Fruit fly (Drosophila melanogaster): ENCODE results near the gene Nbr.

Gene Nbr

DNA sequence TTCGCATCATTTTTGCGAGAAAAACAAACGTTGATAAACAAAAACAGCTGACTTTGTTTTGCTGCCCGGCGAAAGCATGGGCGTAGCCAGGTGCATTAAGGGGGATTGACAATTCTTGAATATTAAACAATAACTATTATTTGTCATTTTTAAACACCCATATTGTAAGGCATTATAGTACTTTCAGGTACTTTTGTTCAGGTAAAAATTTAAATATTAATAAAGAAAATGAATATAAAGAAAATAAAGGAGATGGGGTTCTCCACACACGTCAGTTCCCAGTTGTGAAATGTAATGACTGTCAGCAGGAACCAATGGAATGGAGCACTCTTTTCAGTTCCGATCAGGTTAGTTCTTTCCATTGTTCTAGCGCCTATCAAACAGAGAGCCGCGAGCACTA is 4.3 kb downstream of the Nbr start, which contains the start of the genes Coq3 and Pld3 (continued):
- TF ChIP-seq CG14441 (GFP tag; IDR thresholded peaks at IDR 0.05), result peak; percentile 76
- no peak for TF ChIP-seq bbx (GFP tag; IDR thresholded peaks at IDR 0.05; ENCODE audit: partially characterized antibody)
- peak; percentile 60 for TF ChIP-seq CG7271 (tag; optimal IDR thresholded peaks at IDR 0.05)
- TF ChIP-seq chif (GFP tag; optimal IDR thresholded peaks at IDR 0.05), result peak; percentile 49 to 60
- TF ChIP-seq CG14667 (GFP tag; IDR thresholded peaks at IDR 0.05), result peak; percentile 69
- peak; percentile 92 for TF ChIP-seq lilli (GFP tag; optimal IDR thresholded peaks at IDR 0.05)
- TF ChIP-seq E2f1 (GFP tag; IDR thresholded peaks at IDR 0.05), result peak; percentile 73
- no peak for TF ChIP-seq cas (GFP tag; IDR thresholded peaks at IDR 0.05)
- TF ChIP-seq vvl (GFP tag; IDR thresholded peaks at IDR 0.05), result peak; percentile 94
- no peak for TF ChIP-seq pita (GFP tag; optimal IDR thresholded peaks at IDR 0.05)
- peak; percentile 96 for TF ChIP-seq lbe (GFP tag; optimal IDR thresholded peaks at IDR 0.05)
- peak; percentile 94 for TF ChIP-seq pfk (GFP tag; optimal IDR thresholded peaks at IDR 0.05)
- TF ChIP-seq CG30431 (GFP tag; optimal IDR thresholded peaks at IDR 0.05), result peak; percentile 64
- no peak for TF ChIP-seq chinmo (GFP tag; IDR thresholded peaks at IDR 0.05; ENCODE audit: partially characterized antibody)
- TF ChIP-seq CG11085 (GFP tag; IDR thresholded peaks at IDR 0.05), result peak; percentile 29; the same call in 1 of the 2 replicates
- peak; percentile 93 for TF ChIP-seq Drgx (GFP tag; IDR thresholded peaks at IDR 0.05)
- peak; percentile 47 for TF ChIP-seq CG31388 (GFP tag; optimal IDR thresholded peaks at IDR 0.05)
- TF ChIP-seq hbn (GFP tag; IDR thresholded peaks at IDR 0.05; ENCODE audit: partially characterized antibody), result no peak
- no peak for TF ChIP-seq crol (GFP tag; IDR thresholded peaks at IDR 0.05)
- peak; percentile 80 for TF ChIP-seq NFAT (GFP tag; IDR thresholded peaks at IDR 0.05)
- TF ChIP-seq fd96Cb (tag; optimal IDR thresholded peaks at IDR 0.05), result peak; percentile 76
- peak; percentile 69 for TF ChIP-seq Awh (GFP tag; IDR thresholded peaks at IDR 0.05)
- TF ChIP-seq C15 (GFP tag; IDR thresholded peaks at IDR 0.05), result no peak
- peak; percentile 75 for TF ChIP-seq CG18476 (GFP tag; optimal IDR thresholded peaks at IDR 0.05)
- peak; percentile 79 for TF ChIP-seq Blimp-1 (GFP tag; optimal IDR thresholded peaks at IDR 0.05)
- peak; percentile 55 for TF ChIP-seq CG6854 (GFP tag; optimal IDR thresholded peaks at IDR 0.05)
- TF ChIP-seq tll (GFP tag; optimal IDR thresholded peaks at IDR 0.05), result no peak
- TF ChIP-seq Atf-2 (GFP tag; optimal IDR thresholded peaks at IDR 0.05), result peak; percentile 35
- TF ChIP-seq CG6254 (GFP tag; optimal IDR thresholded peaks at IDR 0.05), result peak; percentile 71
- TF ChIP-seq pzg (GFP tag; optimal IDR thresholded peaks at IDR 0.05), result peak; percentile 32
- no peak for TF ChIP-seq jigr1 (GFP tag; IDR thresholded peaks at IDR 0.05)
- peak; percentile 77 for TF ChIP-seq CG3995 (GFP tag; optimal IDR thresholded peaks at IDR 0.05)
- TF ChIP-seq Six4 (GFP tag; optimal IDR thresholded peaks at IDR 0.05), result peak; percentile 77
- TF ChIP-seq CG12391 (tag; optimal IDR thresholded peaks at IDR 0.05), result peak; percentile 86
- TF ChIP-seq tio (GFP tag; optimal IDR thresholded peaks at IDR 0.05), result peak; percentile 77
- no peak for TF ChIP-seq Scr (GFP tag; IDR thresholded peaks at IDR 0.05; ENCODE audit: partially characterized antibody)
- TF ChIP-seq CG12104 (GFP tag; optimal IDR thresholded peaks at IDR 0.05), result peak; percentile 54
- no peak for TF ChIP-seq fru (optimal IDR thresholded peaks at IDR 0.05)
- peak; percentile 87 for TF ChIP-seq Sox102F (GFP tag; optimal IDR thresholded peaks at IDR 0.05)
- peak; percentile 77 for TF ChIP-seq CG9727 (GFP tag; optimal IDR thresholded peaks at IDR 0.05)
- TF ChIP-seq kah (GFP tag; optimal IDR thresholded peaks at IDR 0.05), result peak; percentile 40
- peak; percentile 75; the same call in 2 of the 3 replicates for TF ChIP-seq CG2889 (GFP tag; IDR thresholded peaks at IDR 0.05)
- TF ChIP-seq esg (GFP tag; conservative IDR thresholded peaks at IDR 0.05), result peak; percentile 38; the same call in 1 of the 2 replicates
- no peak for TF ChIP-seq Lim3 (GFP tag; IDR thresholded peaks at IDR 0.05)
- peak; percentile 87 for TF ChIP-seq ci (GFP tag; IDR thresholded peaks at IDR 0.05)
- peak; percentile 70 for TF ChIP-seq schlank (tag; optimal IDR thresholded peaks at IDR 0.05)
- peak; percentile 50 for TF ChIP-seq CG4617 (GFP tag; optimal IDR thresholded peaks at IDR 0.05; ENCODE audit: borderline replicate concordance)
- TF ChIP-seq exex (tag; optimal IDR thresholded peaks at IDR 0.05), result peak; percentile 58
- no peak for TF ChIP-seq p53 (GFP tag; optimal IDR thresholded peaks at IDR 0.05)
- peak; percentile 96 for TF ChIP-seq sens (GFP tag)
- peak; percentile 74 for TF ChIP-seq Hr3 (GFP tag; optimal IDR thresholded peaks at IDR 0.05)
